Fruit fly (Drosophila melanogaster): ENCODE measurements around the gene CG17075.

CG17075 gene

DNA sequence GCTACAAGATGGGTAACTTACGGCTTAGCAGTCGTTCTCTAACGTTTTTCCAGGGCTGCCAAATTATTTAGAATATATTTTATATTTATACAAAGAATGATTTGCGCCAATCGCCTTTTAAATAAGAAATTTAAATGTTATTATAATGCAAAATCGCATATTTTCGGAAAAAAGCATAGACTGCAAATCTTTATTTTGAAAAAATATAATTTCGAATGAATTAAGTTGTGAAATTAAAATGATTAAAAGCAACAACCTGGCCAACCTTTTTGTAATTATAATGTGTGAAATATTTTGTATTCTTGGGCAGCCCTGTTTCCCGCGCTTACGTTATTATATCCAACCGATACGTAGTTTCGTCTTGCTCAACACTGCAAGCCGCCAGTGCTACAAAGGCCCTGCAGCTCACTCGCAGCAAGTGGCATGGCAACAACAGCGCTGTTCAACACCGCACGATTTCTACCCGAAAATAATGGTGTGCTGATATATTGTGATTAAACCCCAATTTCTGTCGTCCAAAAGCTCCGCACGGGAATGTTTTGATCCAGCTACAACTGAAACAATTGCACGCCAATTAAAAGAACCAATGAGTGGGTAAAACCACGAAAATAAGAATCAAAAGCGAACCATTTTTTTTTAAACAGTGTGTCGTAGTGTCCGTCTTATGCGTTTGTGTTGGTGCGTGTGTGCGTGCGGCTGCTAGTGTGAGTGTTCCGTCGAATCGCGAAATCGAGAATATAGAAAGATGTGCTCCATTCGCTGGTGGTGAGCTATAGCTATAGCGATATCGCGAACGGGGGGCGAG, 30.4 kb upstream of the CG17075 start, which contains the start of gene Pi3K21B (continued):
- peak; percentile 83 for TF ChIP-seq Xrp1 (GFP tag; IDR thresholded peaks at IDR 0.05)
- TF ChIP-seq CG12942 (GFP tag; optimal IDR thresholded peaks at IDR 0.05), result peak; percentile 94
- TF ChIP-seq CG8290 (GFP tag; optimal IDR thresholded peaks at IDR 0.05), result peak; percentile 86
- peak in 1 of 2 experiments; percentile 96 for TF ChIP-seq CG8290 (tag; optimal IDR thresholded peaks at IDR 0.05)
- peak; percentile 54 for TF ChIP-seq bbx (GFP tag; IDR thresholded peaks at IDR 0.05; ENCODE audit: partially characterized antibody)
- TF ChIP-seq CG3838 (GFP tag; optimal IDR thresholded peaks at IDR 0.05), result peak; percentile 75
- TF ChIP-seq Opbp (GFP tag; IDR thresholded peaks at IDR 0.05; ENCODE audit: partially characterized antibody), result peak; percentile 54; the same call in 1 of the 3 replicates
- peak; percentile 85 to 90 for TF ChIP-seq Pdp1 (GFP tag; optimal IDR thresholded peaks at IDR 0.05)
- TF ChIP-seq Hmr (GFP tag; optimal IDR thresholded peaks at IDR 0.05), result peak; percentile 93
- TF ChIP-seq CG13123 (GFP tag; optimal IDR thresholded peaks at IDR 0.05), result peak; percentile 80
- TF ChIP-seq Bgb (GFP tag; IDR thresholded peaks at IDR 0.05; ENCODE audit: partially characterized antibody), result peak; percentile 26; the same call in 1 of the 2 replicates
- TF ChIP-seq cwo (GFP tag; optimal IDR thresholded peaks at IDR 0.05), result peak; percentile 69
- peak; percentile 77 for TF ChIP-seq CG6254 (GFP tag; optimal IDR thresholded peaks at IDR 0.05)
- peak; percentile 87 for TF ChIP-seq CG9215 (GFP tag; IDR thresholded peaks at IDR 0.05)
- 0 out of 2 replicates have a peak, but pooled peaks have one; percentile 39 for TF ChIP-seq CG42726 (GFP tag; IDR thresholded peaks at IDR 0.05; ENCODE audit: partially characterized antibody)
- TF ChIP-seq peb (GFP tag; IDR thresholded peaks at IDR 0.05), result peak; percentile 70
- peak; percentile 78 for TF ChIP-seq ap (GFP tag; IDR thresholded peaks at IDR 0.05)
- TF ChIP-seq Hr39 (optimal IDR thresholded peaks at IDR 0.05), result no peak
- TF ChIP-seq MTF-1 (GFP tag; optimal IDR thresholded peaks at IDR 0.05; ENCODE audit: borderline replicate concordance), result peak; percentile 35
- TF ChIP-seq gcm2 (GFP tag; optimal IDR thresholded peaks at IDR 0.05), result peak; percentile 77
- peak in 1 of 2 experiments; percentile 65 for TF ChIP-seq Eip74EF (GFP tag; optimal IDR thresholded peaks at IDR 0.05)
- no peak for TF ChIP-seq fd102C (GFP tag; optimal IDR thresholded peaks at IDR 0.05)
- peak; percentile 96 for TF ChIP-seq zfh2 (GFP tag; optimal IDR thresholded peaks at IDR 0.05)
- TF ChIP-seq CG4854 (GFP tag; optimal IDR thresholded peaks at IDR 0.05), result peak; percentile 81
- peak; percentile 78 for TF ChIP-seq slp2 (GFP tag; optimal IDR thresholded peaks at IDR 0.05)
- TF ChIP-seq CG17568 (GFP tag; optimal IDR thresholded peaks at IDR 0.05), result peak; percentile 2
- TF ChIP-seq zfh1 (GFP tag; IDR thresholded peaks at IDR 0.05), result peak; percentile 90
- peak; percentile 92 for TF ChIP-seq CG11247 (GFP tag; IDR thresholded peaks at IDR 0.05)
- no peak; the same call in 1 of the 2 replicates for TF ChIP-seq amos (GFP tag; IDR thresholded peaks at IDR 0.05; ENCODE audit: partially characterized antibody)
- no peak for TF ChIP-seq fd64A (GFP tag; optimal IDR thresholded peaks at IDR 0.05)
- TF ChIP-seq H15 (GFP tag; IDR thresholded peaks at IDR 0.05), result peak; percentile 69
- TF ChIP-seq vnd (GFP tag; IDR thresholded peaks at IDR 0.05; ENCODE audit: partially characterized antibody), result no peak
- TF ChIP-seq CG1603 (tag; optimal IDR thresholded peaks at IDR 0.05), result peak; percentile 85
- TF ChIP-seq her (GFP tag; optimal IDR thresholded peaks at IDR 0.05), result peak; percentile 89
- TF ChIP-seq CkIIα-i1 (GFP tag; IDR thresholded peaks at IDR 0.05), result no peak
- peak; percentile 59 for TF ChIP-seq Jarid2 (GFP tag; optimal IDR thresholded peaks at IDR 0.05)
- TF ChIP-seq CG10959 (GFP tag; IDR thresholded peaks at IDR 0.05), result peak; percentile 78
- peak; percentile 93 for TF ChIP-seq CG12391 (tag; optimal IDR thresholded peaks at IDR 0.05)
- TF ChIP-seq sqz (GFP tag; optimal IDR thresholded peaks at IDR 0.05), result peak; percentile 92
- peak; percentile 67 for TF ChIP-seq CG31224 (GFP tag; IDR thresholded peaks at IDR 0.05)
- TF ChIP-seq Meics (GFP tag; optimal IDR thresholded peaks at IDR 0.05), result peak; percentile 87
- peak; percentile 83 for TF ChIP-seq wdn (GFP tag; IDR thresholded peaks at IDR 0.05)
- TF ChIP-seq danr (GFP tag; IDR thresholded peaks at IDR 0.05), result 0 out of 2 replicates have a peak, but pooled peaks have one; percentile 31
- peak; percentile 93 for TF ChIP-seq ems (GFP tag; optimal IDR thresholded peaks at IDR 0.05)
- no peak for TF ChIP-seq cad (GFP tag; optimal IDR thresholded peaks at IDR 0.05)
- TF ChIP-seq row (GFP tag; IDR thresholded peaks at IDR 0.05), result peak; percentile 86
- no peak for TF ChIP-seq hbn (GFP tag; IDR thresholded peaks at IDR 0.05; ENCODE audit: partially characterized antibody)
- peak; percentile 75 for TF ChIP-seq NC2α (GFP tag; optimal IDR thresholded peaks at IDR 0.05)
